Worm (Caenorhabditis elegans) whole organism, early embryonic: Measurements from ENCODE around the gene F28C6.8.

Source experiments
- aly-1 ChIP-seq: sonication (generic microtip); optimal IDR thresholded peaks from 2 replicates; lab custom pipeline; 2016; ENCODE audit warnings: missing genetic modification characterization, missing compliant biosample characterization
- ama-1 ChIP-seq: fragments of 150-350 bp; optimal IDR thresholded peaks from 2 replicates; lab custom pipeline; 2014
- ceh-13 ChIP-seq: fragments of 200-800 bp; sonication (Bioruptor generic); optimal IDR thresholded peaks from 2 replicates; lab custom pipeline; 2018; ENCODE audit warnings: mild to moderate bottlenecking, missing genetic modification characterization, missing compliant biosample characterization
- ets-7 ChIP-seq: sonication (generic microtip); optimal IDR thresholded peaks from 2 replicates; lab custom pipeline; 2016; ENCODE audit warnings: missing genotype, missing genetic modification characterization, missing compliant biosample characterization
- flt-1 ChIP-seq: fragments of 200-800 bp; sonication (Bioruptor generic); IDR thresholded peaks from 2 replicates; pipeline ENCODE4 v1.3.6; 2022; ENCODE audit warnings: missing genetic modification characterization, missing compliant biosample characterization
- hmbx-1 ChIP-seq: sonication (generic microtip); optimal IDR thresholded peaks from 2 replicates; lab custom pipeline; 2016; ENCODE audit warnings: mild to moderate bottlenecking, missing genetic modification characterization, missing compliant biosample characterization
- hmg-4 ChIP-seq: fragments of 200-800 bp; sonication (Bioruptor generic); optimal IDR thresholded peaks from 2 replicates; lab custom pipeline; 2018; ENCODE audit warnings: mild to moderate bottlenecking, missing genetic modification characterization, missing compliant biosample characterization
- hnd-1 ChIP-seq: sonication (generic microtip); optimal IDR thresholded peaks from 2 replicates; lab custom pipeline; 2016; ENCODE audit warnings: missing genetic modification characterization, missing compliant biosample characterization
- pes-1 ChIP-seq: fragments of 200-800 bp; sonication (Bioruptor generic); IDR thresholded peaks from 2 replicates; pipeline ENCODE4 v1.3.6; 2022; ENCODE audit warnings: missing genetic modification reagents, missing genetic modification characterization, missing compliant biosample characterization
- scrt-1 ChIP-seq: fragments of 200-800 bp; sonication (Bioruptor generic); IDR thresholded peaks from 2 replicates; pipeline ENCODE4 v1.3.6; 2022; ENCODE audit warnings: missing genetic modification characterization, missing compliant biosample characterization
- sea-1 ChIP-seq: fragments of 200-800 bp; sonication (Bioruptor generic); conservative IDR thresholded peaks from 2 replicates; pipeline ENCODE4 v1.3.6; 2022; ENCODE audit warnings: missing genetic modification characterization, missing compliant biosample characterization
- tbx-11 ChIP-seq: fragments of 200-800 bp; sonication (Bioruptor generic); IDR thresholded peaks from 2 replicates; pipeline ENCODE4 v1.3.6; 2022; ENCODE audit warnings: missing genetic modification characterization, missing compliant biosample characterization
- tbx-37 ChIP-seq: fragments of 200-800 bp; sonication (Bioruptor generic); conservative IDR thresholded peaks from 2 replicates; pipeline ENCODE4 v1.3.6; 2022; ENCODE audit warnings: missing genetic modification reagents, missing genetic modification characterization, missing compliant biosample characterization
- tra-4 ChIP-seq: sonication (generic microtip); optimal IDR thresholded peaks from 2 replicates; lab custom pipeline; 2017; ENCODE audit warnings: missing genetic modification characterization, missing compliant biosample characterization

- TF ChIP-seq ama-1 (lab: Kevin White, UChicago) (no peak), tbx-37 (GFP tag; lab: Robert Waterston, UW) (no peak), hmbx-1 (no peak), pes-1 (GFP tag; lab: Robert Waterston, UW) (no peak), ceh-13 (GFP tag; lab: Kevin White, UChicago) (no peak), scrt-1 (GFP tag; lab: Robert Waterston, UW) (no peak), ets-7 (tag; lab: Kevin White, UChicago) (no peak), aly-1 (tag; lab: Kevin White, UChicago) (no peak), hmg-4 (GFP tag; lab: Kevin White, UChicago) (no peak), flt-1 (GFP tag; lab: Robert Waterston, UW) (no peak), hnd-1 (tag; lab: Kevin White, UChicago) (no peak), tra-4 (tag; lab: Kevin White, UChicago) (no peak), sea-1 (GFP tag; lab: Robert Waterston, UW) (no peak), tbx-11 (GFP tag; lab: Robert Waterston, UW) (no peak)
These were observed 5.8 kb downstream of the F28C6.8 start, which contains the start of gene T22C8.1 for ce11 chrII:8612470-8612869.
